Worm (Caenorhabditis elegans): ENCODE results near the gene col-73.
A peak's percentile ranks its signal among the peaks of the same experiment; 100 is the strongest.

The col-73 gene

ce11 chrII:4881727-4882126, 8.8 kb upstream of the col-73 start, which contains the start of gene gst-7 (continued):
- TF ChIP-seq pqm-1 (tag; optimal IDR thresholded peaks at IDR 0.05) = no peak
- TF ChIP-seq lin-14 (GFP tag; optimal IDR thresholded peaks at IDR 0.05) = peak; percentile 65
- peak; percentile 87 for TF ChIP-seq elt-2 (tag; optimal IDR thresholded peaks at IDR 0.05)

- TF ChIP-seq dsc-1 (tag; optimal IDR thresholded peaks at IDR 0.05) (no peak), unc-62 (GFP tag; optimal IDR thresholded peaks at IDR 0.05) (no peak), alr-1 (tag; optimal IDR thresholded peaks at IDR 0.05; ENCODE audit: borderline replicate concordance) (no peak), ceh-82 (tag; optimal IDR thresholded peaks at IDR 0.05) (no peak), pag-3 (tag; optimal IDR thresholded peaks at IDR 0.05; ENCODE audit: borderline replicate concordance, insufficient read depth) (no peak), nhr-85 (tag) (no peak), snpc-4 (tag; optimal IDR thresholded peaks at IDR 0.05) (no peak), elt-2 (tag; optimal IDR thresholded peaks at IDR 0.05) (peak; percentile 63)
Measured at ce11 chrII:4879629-4880028, 6.7 kb upstream of the col-73 start, which contains the start of gene gst-6. Gene gst-6, plus strand, starts transcription at chrII:4879891.

ce11 chrII:4876091-4876490, 3.2 kb upstream of the col-73 start, which contains the start of gene F11G11.13:
Gene F11G11.13, minus strand, starts transcription at chrII:4876179.
- TF ChIP-seq irx-1 (tag; optimal IDR thresholded peaks at IDR 0.05) (no peak), jun-1 (tag; optimal IDR thresholded peaks at IDR 0.05) (no peak), blmp-1 (tag; optimal IDR thresholded peaks at IDR 0.05) (peak; percentile 90), elt-3 (tag; optimal IDR thresholded peaks at IDR 0.05) (peak in 1 of 6 experiments; percentile 7), mep-1 (tag; optimal IDR thresholded peaks at IDR 0.05) (no peak), xbp-1 (tag; optimal IDR thresholded peaks at IDR 0.05) (no peak), nhr-85 (tag) (peak; percentile 55), ces-1 (GFP tag; optimal IDR thresholded peaks at IDR 0.05) (no peak), sox-4 (tag; optimal IDR thresholded peaks at IDR 0.05) (no peak), C04F5.9 (tag; optimal IDR thresholded peaks at IDR 0.05) (no peak), C34B4.2 (tag; optimal IDR thresholded peaks at IDR 0.05) (no peak), nhr-237 (tag; optimal IDR thresholded peaks at IDR 0.05) (no peak), mdl-1 (tag; optimal IDR thresholded peaks at IDR 0.05) (no peak), unc-86 (tag; optimal IDR thresholded peaks at IDR 0.05) (no peak), pax-3 (tag; optimal IDR thresholded peaks at IDR 0.05) (no peak), ceh-90 (tag; optimal IDR thresholded peaks at IDR 0.05) (no peak), ets-5 (GFP tag; IDR thresholded peaks at IDR 0.05) (no peak), lin-35 (GFP tag; optimal IDR thresholded peaks at IDR 0.05) (no peak), efl-3 (GFP tag; optimal IDR thresholded peaks at IDR 0.05) (no peak), aha-1 (tag; optimal IDR thresholded peaks at IDR 0.05) (no peak), fkh-8 (tag; optimal IDR thresholded peaks at IDR 0.05) (no peak), lin-39 (tag; optimal IDR thresholded peaks at IDR 0.05) (no peak)

ce11 chrII:4874335-4874861, 1.5 kb upstream of the col-73 start, which contains the start of gene F11G11.15:
Gene F11G11.15, plus strand, starts transcription at chrII:4874845.
- peak; percentile 77 for TF ChIP-seq blmp-1 (tag; optimal IDR thresholded peaks at IDR 0.05)
- peak in 1 of 6 experiments; percentile 5 for TF ChIP-seq elt-3 (tag; optimal IDR thresholded peaks at IDR 0.05)
- no peak for TF ChIP-seq isw-1 (GFP tag; IDR thresholded peaks at IDR 0.05)
- no peak for TF ChIP-seq ztf-11 (tag; optimal IDR thresholded peaks at IDR 0.05)
- no peak for TF ChIP-seq dsc-1 (tag; optimal IDR thresholded peaks at IDR 0.05)

ce11 chrII:4871834-4872233, 1.1 kb downstream of the col-73 start:
- TF ChIP-seq nhr-77 (tag; optimal IDR thresholded peaks at IDR 0.05) (no peak), blmp-1 (tag; optimal IDR thresholded peaks at IDR 0.05) (peak; percentile 67)
